Worm (Caenorhabditis elegans): ENCODE results near the gene F45D3.3.

Gene F45D3.3

ce11 chrV:12512773-12513172, 37.4 kb downstream of the F45D3.3 start, which contains the start of the genes T28H10.2 and lgmn-1:
Gene T28H10.2 (minus strand): TSS chrV:12512949.
Gene lgmn-1 (plus strand): TSS chrV:12513056.
- TF ChIP-seq snpc-4 (tag; optimal IDR thresholded peaks at IDR 0.05) (peak; percentile 1), nhr-12 (tag; optimal IDR thresholded peaks at IDR 0.05) (no peak), pha-4 (tag; optimal IDR thresholded peaks at IDR 0.05) (peak; percentile 53), pqm-1 (tag; optimal IDR thresholded peaks at IDR 0.05) (peak; percentile 84), elt-2 (tag; optimal IDR thresholded peaks at IDR 0.05) (peak; percentile 86), daf-12 (tag; optimal IDR thresholded peaks at IDR 0.05) (no peak), egl-27 (tag; optimal IDR thresholded peaks at IDR 0.05) (no peak), jun-1 (tag; optimal IDR thresholded peaks at IDR 0.05) (peak; percentile 31), tbx-2 (tag; optimal IDR thresholded peaks at IDR 0.05) (no peak), ceh-28 (tag; optimal IDR thresholded peaks at IDR 0.05) (no peak), sea-2 (GFP tag; optimal IDR thresholded peaks at IDR 0.05) (no peak), R02D3.7 (tag; optimal IDR thresholded peaks at IDR 0.05) (no peak)

- peak; percentile 15 for TF ChIP-seq nhr-23 (tag; optimal IDR thresholded peaks at IDR 0.05)
- TF ChIP-seq snpc-4 (tag; optimal IDR thresholded peaks at IDR 0.05), result no peak
These were observed 38.2 kb downstream of the F45D3.3 start for ce11 chrV:12511946-12512345.

- peak; percentile 41 for TF ChIP-seq nhr-237 (tag; optimal IDR thresholded peaks at IDR 0.05)
- TF ChIP-seq nhr-43 (tag; optimal IDR thresholded peaks at IDR 0.05; ENCODE audit: poor library complexity, severe bottlenecking), result peak; percentile 83
These were observed 40.1 kb downstream of the F45D3.3 start for ce11 chrV:12509922-12510582.

ce11 chrV:12506185-12506584, 44.0 kb downstream of the F45D3.3 start, which contains the start of gene nlp-46:
Gene nlp-46 (minus strand): TSS chrV:12506285.
- TF ChIP-seq unc-62 (GFP tag; optimal IDR thresholded peaks at IDR 0.05) (no peak), jun-1 (tag; optimal IDR thresholded peaks at IDR 0.05) (no peak), elt-2 (tag; optimal IDR thresholded peaks at IDR 0.05) (no peak)

ce11 chrV:12505730-12506129, 44.5 kb downstream of the F45D3.3 start:
- TF ChIP-seq nfya-1 (tag; optimal IDR thresholded peaks at IDR 0.05; ENCODE audit: insufficient read depth), result peak; percentile 54
- TF ChIP-seq egl-27 (tag; optimal IDR thresholded peaks at IDR 0.05), result no peak

- TF ChIP-seq unc-39 (tag; optimal IDR thresholded peaks at IDR 0.05), result no peak
- no peak for TF ChIP-seq lin-39 (tag; optimal IDR thresholded peaks at IDR 0.05)
- TF ChIP-seq fkh-2 (tag; optimal IDR thresholded peaks at IDR 0.05), result no peak
These were observed 46.7 kb downstream of the F45D3.3 start, which contains the start of gene T28H10.1 for ce11 chrV:12503494-12503893. Gene T28H10.1 (plus strand): TSS chrV:12503794.

Data from whole organism, L3 larva.